Worm (Caenorhabditis elegans): ENCODE measurements around the gene clec-38.

The clec-38 gene

DNA sequence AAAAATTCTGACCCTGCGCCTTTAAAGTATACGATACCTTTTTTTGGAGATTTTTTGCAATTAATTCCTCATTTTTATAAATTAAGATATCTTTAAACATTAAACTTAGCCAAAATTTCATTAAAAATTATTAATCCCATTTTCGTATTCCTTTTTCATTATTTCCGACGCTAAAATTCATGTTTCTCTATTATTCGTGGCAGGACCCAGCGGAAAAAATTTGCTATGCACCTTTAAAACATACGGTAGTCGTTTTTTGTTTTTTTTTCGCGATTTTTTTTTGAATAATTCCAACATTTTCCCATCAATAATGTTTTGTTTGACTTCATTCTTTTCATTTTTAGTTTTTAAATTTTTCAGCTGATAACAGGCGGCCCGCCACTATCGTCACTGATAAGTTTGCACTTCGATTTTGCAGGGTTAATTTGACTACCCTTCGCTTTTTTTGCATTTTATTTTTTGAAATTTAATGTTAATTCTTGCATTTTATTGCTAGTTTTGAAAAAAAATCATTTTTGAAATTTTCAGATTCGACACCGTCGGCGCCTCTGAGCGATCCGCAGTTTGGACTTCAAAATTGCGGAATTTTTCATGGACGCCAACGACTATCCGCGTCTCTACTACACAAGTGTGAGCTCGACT lies 11.7 kb upstream of the clec-38 start, which contains the start of gene dkf-2:
Gene dkf-2, plus strand, starts transcription at position 592 of the 642 bp plus-strand sequence.
- TF ChIP-seq nhr-76 (tag; optimal IDR thresholded peaks at IDR 0.05) = no peak
- TF ChIP-seq fkh-10 (GFP tag; optimal IDR thresholded peaks at IDR 0.05) = no peak
- TF ChIP-seq unc-62 (GFP tag; optimal IDR thresholded peaks at IDR 0.05) = no peak
- TF ChIP-seq aly-2 (tag; optimal IDR thresholded peaks at IDR 0.05) = no peak
- no peak for TF ChIP-seq ceh-28 (tag; optimal IDR thresholded peaks at IDR 0.05)
- TF ChIP-seq elt-1 (tag; optimal IDR thresholded peaks at IDR 0.05) = no peak
- TF ChIP-seq fos-1 (tag; optimal IDR thresholded peaks at IDR 0.05) = no peak
- TF ChIP-seq snpc-4 (tag; optimal IDR thresholded peaks at IDR 0.05) = no peak

DNA sequence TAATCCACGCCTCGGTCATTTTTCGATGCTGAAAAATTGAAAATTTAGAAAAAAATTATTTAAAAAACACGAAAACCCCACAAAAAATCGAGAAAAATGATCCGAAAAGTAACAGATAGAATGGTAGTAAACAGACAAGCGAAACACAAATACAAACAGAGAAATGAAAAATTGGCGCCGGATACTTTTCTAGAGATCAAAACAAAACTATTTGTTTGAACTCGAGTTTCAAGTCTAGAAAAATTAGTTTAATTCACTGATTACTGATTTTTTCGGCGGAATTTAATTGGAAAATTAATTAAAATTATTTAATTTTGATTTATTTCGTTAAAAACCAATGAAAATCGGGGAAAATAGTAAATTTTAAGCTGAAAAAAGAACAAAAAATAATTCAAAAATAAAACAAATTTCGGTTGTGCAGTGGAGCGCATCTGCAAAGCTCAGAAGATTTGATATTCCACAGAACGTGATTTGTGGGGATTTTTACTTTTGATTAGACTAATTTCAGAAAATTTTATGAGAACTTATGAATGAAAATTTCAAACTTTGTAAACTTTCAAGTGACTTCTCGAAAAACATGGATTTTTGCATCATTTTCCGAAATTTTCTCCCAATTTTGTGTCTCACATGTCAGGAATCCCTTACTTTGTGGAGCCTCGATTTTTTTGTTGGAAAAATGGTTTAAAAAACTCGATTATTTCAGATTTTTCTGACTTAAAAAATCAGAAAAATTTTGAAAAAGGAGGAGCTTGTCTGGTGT lies 11.0 kb upstream of the clec-38 start, which contains the start of gene gyg-2:
Gene gyg-2, minus strand, starts transcription at position 28 of the 760 bp plus-strand sequence.
- TF ChIP-seq nhr-43 (tag; optimal IDR thresholded peaks at IDR 0.05; ENCODE audit: poor library complexity, severe bottlenecking) (no peak), jun-1 (tag; optimal IDR thresholded peaks at IDR 0.05) (no peak), nhr-237 (tag; optimal IDR thresholded peaks at IDR 0.05) (no peak), sea-2 (GFP tag; optimal IDR thresholded peaks at IDR 0.05) (no peak), elt-1 (tag; optimal IDR thresholded peaks at IDR 0.05) (no peak), nhr-23 (tag; optimal IDR thresholded peaks at IDR 0.05) (no peak)

DNA sequence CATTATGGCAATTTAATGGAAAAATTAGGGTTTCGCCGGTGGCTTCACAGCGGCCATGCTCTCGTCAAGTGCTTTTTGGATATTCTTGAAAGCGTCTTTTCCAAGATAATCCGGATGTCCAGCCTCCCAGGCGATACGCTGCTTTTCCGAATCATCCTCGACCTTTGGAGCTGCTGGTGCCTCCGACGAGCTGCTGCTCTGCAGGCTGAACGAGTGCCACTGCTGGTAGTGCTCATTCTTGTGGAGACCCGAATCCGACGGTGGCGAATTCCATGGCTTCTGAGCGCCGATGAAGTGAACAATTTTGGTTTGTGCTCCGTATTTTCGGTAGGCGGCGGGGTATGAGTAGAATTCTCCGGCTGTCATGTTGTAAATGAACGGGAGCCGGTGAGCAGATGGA lies 9.8 kb upstream of the clec-38 start:
- TF ChIP-seq R02D3.7 (tag; optimal IDR thresholded peaks at IDR 0.05) = no peak
- no peak for TF ChIP-seq unc-39 (tag; optimal IDR thresholded peaks at IDR 0.05)
- TF ChIP-seq nhr-67 (tag; optimal IDR thresholded peaks at IDR 0.05) = no peak
- no peak for TF ChIP-seq pqm-1 (tag; optimal IDR thresholded peaks at IDR 0.05)
- no peak for TF ChIP-seq elt-1 (tag; optimal IDR thresholded peaks at IDR 0.05)
- TF ChIP-seq snpc-4 (tag; optimal IDR thresholded peaks at IDR 0.05) = no peak

DNA sequence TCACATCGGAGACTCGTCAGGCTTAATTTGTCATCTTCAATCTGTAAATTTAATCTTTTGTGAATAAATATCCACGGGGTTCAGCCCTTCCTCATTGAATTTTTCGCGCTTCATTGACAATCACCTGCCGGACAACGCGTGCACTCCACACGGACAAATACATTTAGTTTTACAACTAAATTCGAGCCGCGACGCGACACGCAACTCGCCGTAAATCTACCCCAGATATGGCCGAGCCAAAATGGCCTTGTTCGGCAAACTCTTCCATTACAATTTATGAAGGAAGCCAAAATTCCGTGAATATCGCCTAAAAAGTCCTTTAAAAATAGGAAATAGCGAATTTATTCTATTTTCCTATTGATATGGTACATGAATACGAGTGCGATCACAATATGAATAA lies 9.4 kb upstream of the clec-38 start:
- TF ChIP-seq lsy-12 (tag; optimal IDR thresholded peaks at IDR 0.05) = no peak
- TF ChIP-seq ztf-11 (tag; optimal IDR thresholded peaks at IDR 0.05) = no peak
- no peak for TF ChIP-seq elt-2 (tag; optimal IDR thresholded peaks at IDR 0.05)
- no peak for TF ChIP-seq fos-1 (tag; optimal IDR thresholded peaks at IDR 0.05)
- no peak for TF ChIP-seq ceh-16 (tag; optimal IDR thresholded peaks at IDR 0.05)
- TF ChIP-seq jun-1 (tag; optimal IDR thresholded peaks at IDR 0.05) = no peak
- no peak for TF ChIP-seq pha-4 (tag; optimal IDR thresholded peaks at IDR 0.05)
- TF ChIP-seq nhr-77 (tag; optimal IDR thresholded peaks at IDR 0.05) = no peak
- TF ChIP-seq nhr-28 (tag; optimal IDR thresholded peaks at IDR 0.05) = no peak
- no peak for TF ChIP-seq fkh-2 (tag; optimal IDR thresholded peaks at IDR 0.05)
- no peak for TF ChIP-seq nhr-11 (tag; optimal IDR thresholded peaks at IDR 0.05)
- no peak for TF ChIP-seq ceh-9 (tag; optimal IDR thresholded peaks at IDR 0.05)
- no peak for TF ChIP-seq nhr-25 (tag; optimal IDR thresholded peaks at IDR 0.05)
- TF ChIP-seq unc-39 (tag; optimal IDR thresholded peaks at IDR 0.05) = no peak
- TF ChIP-seq aly-2 (tag; optimal IDR thresholded peaks at IDR 0.05) = no peak
- no peak for TF ChIP-seq hmg-11 (tag; optimal IDR thresholded peaks at IDR 0.05)
- TF ChIP-seq elt-3 (tag; optimal IDR thresholded peaks at IDR 0.05) = no peak
- no peak for TF ChIP-seq nhr-43 (tag; optimal IDR thresholded peaks at IDR 0.05; ENCODE audit: poor library complexity, severe bottlenecking)

DNA sequence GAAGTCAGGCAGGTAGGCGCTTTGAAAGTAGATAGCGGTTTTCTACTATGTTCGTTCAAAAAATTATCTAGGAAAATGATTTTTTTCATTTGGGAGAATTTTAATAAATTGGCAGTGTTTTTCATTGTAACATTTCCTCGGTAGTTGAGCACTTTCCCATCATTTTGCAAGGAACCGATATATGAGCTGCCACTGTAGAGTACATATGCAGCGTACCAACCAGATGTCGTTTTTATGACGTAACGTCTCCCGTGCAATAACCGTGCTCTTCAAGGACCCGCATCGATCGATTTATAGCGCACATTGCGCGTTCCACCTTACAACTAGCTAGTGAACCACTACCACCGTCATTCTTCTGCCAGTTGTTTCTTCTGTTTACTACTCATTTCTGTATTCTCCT lies 6.7 kb upstream of the clec-38 start, which contains the start of gene T25E12.6:
Gene T25E12.6, plus strand, starts transcription at position 301 of the 400 bp plus-strand sequence.
- TF ChIP-seq fkh-2 (tag; optimal IDR thresholded peaks at IDR 0.05) (no peak), eor-1 (tag; optimal IDR thresholded peaks at IDR 0.05) (no peak), elt-1 (tag; optimal IDR thresholded peaks at IDR 0.05) (no peak), lin-15B (tag; optimal IDR thresholded peaks at IDR 0.05) (no peak), R02D3.7 (tag; optimal IDR thresholded peaks at IDR 0.05) (no peak), egl-5 (tag; optimal IDR thresholded peaks at IDR 0.05) (no peak), nhr-77 (tag; optimal IDR thresholded peaks at IDR 0.05) (no peak), ama-1 (optimal IDR thresholded peaks at IDR 0.05) (no peak), nhr-76 (tag; optimal IDR thresholded peaks at IDR 0.05) (no peak), lin-39 (tag; optimal IDR thresholded peaks at IDR 0.05) (no peak), ceh-82 (tag; optimal IDR thresholded peaks at IDR 0.05) (no peak), fos-1 (tag; optimal IDR thresholded peaks at IDR 0.05) (no peak)
